Comparison of ENCODE assay signal across 3 fruit fly cellular contexts in the genomic region with DNA sequence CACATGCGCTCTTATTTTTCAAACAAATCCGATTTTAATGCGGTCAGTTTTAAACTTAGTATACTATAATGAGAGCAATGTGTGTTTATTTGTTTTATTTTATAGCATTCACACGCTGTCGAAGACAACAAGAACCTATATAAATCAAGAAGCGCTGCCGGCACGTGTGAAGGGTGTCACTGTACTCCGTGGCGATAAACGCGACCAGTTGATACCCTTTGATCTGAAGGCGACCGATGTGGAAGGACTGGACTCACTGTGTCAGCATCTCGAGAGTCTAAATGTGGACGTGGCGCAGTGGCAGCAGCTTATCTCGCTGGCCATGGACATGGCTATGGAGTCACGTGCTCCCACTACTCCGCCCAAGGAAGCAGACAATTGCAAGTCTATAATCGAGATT.
TF ChIP-seq lines count a peak whose summit lies in the region.

No protein-coding gene starts in this region.

- no peak for TF ChIP-seq CTCF in whole organism, embryonic (GFP tag; optimal IDR thresholded peaks at IDR 0.05; lab: Kevin White, UChicago)

TF ChIP-seq in whole organism, embryonic, 481 proteins besides CTCF, POLR2A, EP300 and RAD21:
- TF ChIP-seq CG12155 (GFP tag; optimal IDR thresholded peaks at IDR 0.05; lab: Kevin White, UChicago), result no peak
- TF ChIP-seq cwo (GFP tag; optimal IDR thresholded peaks at IDR 0.05; lab: Kevin White, UChicago), result peak; percentile 9

TF ChIP-seq in whole organism, prepupa, 60 proteins besides CTCF, POLR2A, EP300 and RAD21:
- TF ChIP-seq CG9139 (GFP tag; optimal IDR thresholded peaks at IDR 0.05; lab: Kevin White, UChicago) (no peak), svp (GFP tag; lab: Kevin White, UChicago) (peak; percentile 95)

TF ChIP-seq in whole organism, pupa, 21 proteins besides CTCF, POLR2A, EP300 and RAD21:
- no peak for TF ChIP-seq CG8301 (tag; optimal IDR thresholded peaks at IDR 0.05; lab: Kevin White, UChicago)
- peak; percentile 30 for TF ChIP-seq EcR (GFP tag; optimal IDR thresholded peaks at IDR 0.05; lab: Kevin White, UChicago)
